Fruit fly (Drosophila melanogaster) whole organism, embryonic: ENCODE data around the gene Vm26Aa.

ENCODE experiments used
- CG10565 ChIP-seq: fragments of 200-800 bp; sonication (Bioruptor generic); optimal IDR thresholded peaks from 3 replicates; lab custom pipeline; 2016; ENCODE audit warnings: missing biosample characterization, mild to moderate bottlenecking, missing genetic modification characterization
- CG11093 ChIP-seq: fragments of 200-800 bp; sonication (Bioruptor generic); IDR thresholded peaks from 3 replicates; pipeline ENCODE4 v1.3.6; 2022; ENCODE audit warnings: missing biosample characterization, missing genetic modification characterization
- CG11723 ChIP-seq: fragments of 200-800 bp; sonication (Bioruptor generic); optimal IDR thresholded peaks from 2 replicates; lab custom pipeline; 2017; ENCODE audit warnings: missing biosample characterization, mild to moderate bottlenecking, missing genetic modification characterization
- CG12219 ChIP-seq: fragments of 200-800 bp; sonication (Bioruptor generic); optimal IDR thresholded peaks from 3 replicates; lab custom pipeline; 2018; ENCODE audit warnings: missing biosample characterization, mild to moderate bottlenecking, missing genetic modification characterization
- CG17568 ChIP-seq: fragments of 200-800 bp; sonication (Bioruptor generic); optimal IDR thresholded peaks from 2 replicates; lab custom pipeline; 2018; ENCODE audit warnings: missing biosample characterization, mild to moderate bottlenecking, missing genetic modification characterization, moderate library complexity
- CG17612 ChIP-seq: fragments of 200-800 bp; sonication (Bioruptor generic); IDR thresholded peaks from 2 replicates; pipeline ENCODE4 v1.3.6; 2022; ENCODE audit warnings: missing biosample characterization, missing genetic modification characterization
- CG18619 ChIP-seq: fragments of 200-800 bp; sonication (Bioruptor generic); optimal IDR thresholded peaks from 3 replicates; lab custom pipeline; 2017; ENCODE audit warnings: missing biosample characterization, mild to moderate bottlenecking, missing genetic modification characterization
- CG32767 ChIP-seq: fragments of 200-800 bp; sonication (Bioruptor generic); IDR thresholded peaks from 2 replicates; pipeline ENCODE4 v1.3.6; 2022; ENCODE audit warnings: missing biosample characterization, missing genetic modification characterization
- CG3281 ChIP-seq: fragments of 200-800 bp; sonication (Bioruptor generic); optimal IDR thresholded peaks from 3 replicates; lab custom pipeline; 2017; ENCODE audit warnings: missing biosample characterization, mild to moderate bottlenecking, missing genetic modification characterization
- CG3726 ChIP-seq: fragments of 200-800 bp; sonication (Bioruptor generic); IDR thresholded peaks from 3 replicates; pipeline ENCODE4, ENCODE4 v1.3.6; 2022; ENCODE audit warnings: missing biosample characterization, missing genetic modification characterization
- CG4854 ChIP-seq: fragments of 200-800 bp; sonication (Bioruptor generic); optimal IDR thresholded peaks from 2 replicates; lab custom pipeline; 2016; ENCODE audit warnings: missing biosample characterization, missing genetic modification characterization, inconsistent platforms
- CG6813 ChIP-seq: fragments of 200-800 bp; sonication (Bioruptor generic); optimal IDR thresholded peaks from 2 replicates; lab custom pipeline; 2017; ENCODE audit warnings: missing biosample characterization, missing genetic modification characterization, mild to moderate bottlenecking, moderate library complexity, missing genetic modification reagents
- CG7928 ChIP-seq: fragments of 200-800 bp; sonication (Bioruptor generic); optimal IDR thresholded peaks from 2 replicates; lab custom pipeline; 2017; ENCODE audit warnings: missing biosample characterization, mild to moderate bottlenecking, missing genetic modification characterization
- CG7963 ChIP-seq: fragments of 200-800 bp; sonication (Bioruptor generic); IDR thresholded peaks from 3 replicates; pipeline ENCODE4 v1.3.6; 2022; ENCODE audit warnings: missing biosample characterization, missing genetic modification characterization; ENCODE audit not compliant: partially characterized antibody
- CoRest ChIP-seq: fragments of 200-800 bp; sonication (Bioruptor generic); optimal IDR thresholded peaks from 3 replicates; lab custom pipeline; 2018; ENCODE audit warnings: missing biosample characterization, mild to moderate bottlenecking, missing genetic modification characterization, moderate library complexity
- Hmr ChIP-seq: fragments of 200-800 bp; sonication (Bioruptor generic); optimal IDR thresholded peaks from 3 replicates; lab custom pipeline; 2017; ENCODE audit warnings: mild to moderate bottlenecking, missing biosample characterization, missing genetic modification reagents, missing genetic modification characterization
- Lim3 ChIP-seq: fragments of 200-800 bp; sonication (Bioruptor generic); IDR thresholded peaks from 2 replicates; pipeline ENCODE4 v1.3.6; 2022; ENCODE audit warnings: missing biosample characterization, missing genetic modification characterization
- Lpt ChIP-seq: fragments of >200 bp; optimal IDR thresholded peaks from 2 replicates; lab custom pipeline; 2018; ENCODE audit warnings: missing biosample characterization, missing genetic modification characterization
- Med ChIP-seq: fragments of 200-800 bp; sonication (Bioruptor generic); peaks from one replicate; lab custom pipeline; 2016; ENCODE audit warnings: missing biosample characterization, missing genetic modification characterization, mild to moderate bottlenecking, inconsistent platforms, moderate library complexity
- Sry-δ ChIP-seq: fragments of 200-800 bp; sonication (Bioruptor generic); optimal IDR thresholded peaks from 2 replicates; lab custom pipeline; 2016; ENCODE audit warnings: missing biosample characterization, missing genetic modification characterization
- ara ChIP-seq: fragments of 200-800 bp; sonication (Bioruptor generic); IDR thresholded peaks from 2 replicates; pipeline ENCODE4 v1.3.6; 2022; ENCODE audit warnings: missing biosample characterization, missing genetic modification characterization
- ash1 ChIP-seq: fragments of 200-800 bp; sonication (Bioruptor generic); optimal IDR thresholded peaks from 2 replicates; lab custom pipeline; 2018; ENCODE audit warnings: missing biosample characterization, mild to moderate bottlenecking, missing genetic modification characterization
- bbx ChIP-seq: fragments of 200-800 bp; sonication (Bioruptor generic); IDR thresholded peaks from 2 replicates; pipeline ENCODE4 v1.3.6; 2022; ENCODE audit warnings: missing biosample characterization, missing genetic modification characterization; ENCODE audit not compliant: partially characterized antibody
- br ChIP-seq: fragments of >200 bp; optimal IDR thresholded peaks from 2 replicates; lab custom pipeline; 2017
- cad ChIP-seq: fragments of >200 bp; optimal IDR thresholded peaks from 2 replicates; lab custom pipeline; 2017; ENCODE audit warnings: missing biosample characterization, missing genetic modification characterization
- cas ChIP-seq: fragments of 200-800 bp; sonication (Bioruptor generic); IDR thresholded peaks from 2 replicates; pipeline ENCODE4 v1.3.6; 2022; ENCODE audit warnings: missing biosample characterization, missing genetic modification characterization
- crc ChIP-seq: fragments of 200-800 bp; sonication (Bioruptor generic); optimal IDR thresholded peaks from 2 replicates; lab custom pipeline; 2016; ENCODE audit warnings: missing biosample characterization, missing genetic modification characterization
- crol ChIP-seq: fragments of 200-800 bp; sonication (Bioruptor generic); IDR thresholded peaks from 2 replicates; pipeline ENCODE4 v1.3.6; 2022; ENCODE audit warnings: missing biosample characterization, missing genetic modification characterization
- dan ChIP-seq: fragments of 200-800 bp; sonication (Bioruptor generic); IDR thresholded peaks from 2 replicates; pipeline ENCODE4 v1.3.6; 2022; ENCODE audit warnings: missing biosample characterization, missing genetic modification characterization
- en ChIP-seq: fragments of 200-800 bp; sonication (Bioruptor generic); optimal IDR thresholded peaks from 2 replicates; lab custom pipeline; 2016; ENCODE audit warnings: missing biosample characterization, missing genetic modification characterization
- ewg ChIP-seq: fragments of 200-800 bp; sonication (Bioruptor generic); optimal IDR thresholded peaks from 3 replicates; lab custom pipeline; 2017; ENCODE audit warnings: mild to moderate bottlenecking, missing biosample characterization, missing genetic modification reagents, missing genetic modification characterization
- fd64A ChIP-seq: fragments of 200-800 bp; sonication (Bioruptor generic); optimal IDR thresholded peaks from 3 replicates; lab custom pipeline; 2018; ENCODE audit warnings: missing biosample characterization, mild to moderate bottlenecking, missing genetic modification characterization
- gfzf ChIP-seq: fragments of 200-800 bp; sonication (Bioruptor generic); optimal IDR thresholded peaks from 2 replicates; lab custom pipeline; 2016; ENCODE audit warnings: missing biosample characterization, mild to moderate bottlenecking, missing genetic modification characterization, moderate library complexity
- klu ChIP-seq: fragments of 200-800 bp; sonication (Bioruptor generic); IDR thresholded peaks from 2 replicates; pipeline ENCODE4 v1.3.6; 2022; ENCODE audit warnings: missing biosample characterization, missing genetic modification characterization
- lbe ChIP-seq: fragments of 200-800 bp; sonication (Bioruptor generic); optimal IDR thresholded peaks from 2 replicates; lab custom pipeline; 2016; ENCODE audit warnings: missing biosample characterization, mild to moderate bottlenecking, missing genetic modification characterization
- mam ChIP-seq: fragments of 200-800 bp; sonication (Bioruptor generic); optimal IDR thresholded peaks from 3 replicates; lab custom pipeline; 2016; ENCODE audit warnings: missing biosample characterization, missing genetic modification characterization
- mirr ChIP-seq: fragments of 200-800 bp; sonication (Bioruptor generic); optimal IDR thresholded peaks from 3 replicates; lab custom pipeline; 2018; ENCODE audit warnings: missing biosample characterization, mild to moderate bottlenecking, missing genetic modification characterization
- nom ChIP-seq: fragments of 200-800 bp; sonication (Bioruptor generic); optimal IDR thresholded peaks from 2 replicates; lab custom pipeline; 2017; ENCODE audit warnings: missing biosample characterization, missing genetic modification characterization, mild to moderate bottlenecking, moderate library complexity, missing genetic modification reagents
- pnt ChIP-seq: fragments of 200-800 bp; sonication (Bioruptor generic); optimal IDR thresholded peaks from 3 replicates; lab custom pipeline; 2016; ENCODE audit warnings: missing biosample characterization, missing genetic modification characterization
- pum ChIP-seq: fragments of 200-800 bp; sonication (Bioruptor generic); optimal IDR thresholded peaks from 2 replicates; lab custom pipeline; 2016; ENCODE audit warnings: missing biosample characterization, missing genetic modification characterization
- row ChIP-seq: fragments of 200-800 bp; sonication (Bioruptor generic); IDR thresholded peaks from 3 replicates; pipeline ENCODE4 v1.3.6; 2022; ENCODE audit warnings: missing biosample characterization, missing genetic modification characterization
- sc ChIP-seq, 3 experiments: fragments of >200 bp in 2 of 3; fragments of 200-800 bp in 1 of 3; sonication (Bioruptor generic) in 1 of 3; optimal IDR thresholded peaks; 2 replicates in 2 of 3; 3 replicates in 1 of 3; lab custom pipeline; 2017; ENCODE audit warnings: mild to moderate bottlenecking in 1 of 3, missing biosample characterization in 1 of 3, missing genetic modification characterization in 1 of 3, missing genetic modification reagents in 1 of 3
- schlank ChIP-seq: fragments of 200-800 bp; sonication (Bioruptor generic); optimal IDR thresholded peaks from 2 replicates; lab custom pipeline; 2018; ENCODE audit warnings: missing biosample characterization, mild to moderate bottlenecking, missing genetic modification characterization
- scrt ChIP-seq: fragments of 200-800 bp; sonication (Bioruptor generic); optimal IDR thresholded peaks from 2 replicates; lab custom pipeline; 2018; ENCODE audit warnings: missing biosample characterization, mild to moderate bottlenecking, missing genetic modification characterization, moderate library complexity
- sd ChIP-seq: fragments of 200-800 bp; sonication (Bioruptor generic); optimal IDR thresholded peaks from 3 replicates; lab custom pipeline; 2018; ENCODE audit warnings: missing biosample characterization, mild to moderate bottlenecking, missing genetic modification characterization, moderate library complexity
- sim ChIP-seq: fragments of 200-800 bp; sonication (Bioruptor generic); IDR thresholded peaks from 2 replicates; pipeline ENCODE4 v1.3.6; 2022; ENCODE audit warnings: missing biosample characterization, missing genetic modification characterization
- slbo ChIP-seq: fragments of 200-800 bp; sonication (Bioruptor generic); IDR thresholded peaks from 2 replicates; pipeline ENCODE4 v1.3.6; 2022; ENCODE audit warnings: missing biosample characterization, missing genetic modification characterization
- stwl ChIP-seq: fragments of 200-800 bp; sonication (Bioruptor generic); optimal IDR thresholded peaks from 3 replicates; lab custom pipeline; 2018; ENCODE audit warnings: missing biosample characterization, mild to moderate bottlenecking, missing genetic modification characterization, moderate library complexity
- tna ChIP-seq: fragments of 200-800 bp; sonication (Bioruptor generic); IDR thresholded peaks from 2 replicates; pipeline ENCODE4 v1.3.6; 2022; ENCODE audit warnings: missing biosample characterization, missing genetic modification characterization; ENCODE audit not compliant: partially characterized antibody

Gene Vm26Aa

dm6 chr2L:5956153-5956552, 4.0 kb downstream of the Vm26Aa start, which contains the start of gene CG13999 (continued):
- TF ChIP-seq schlank (tag; lab: Kevin White, UChicago) (no peak), CG3281 (no peak), br (lab: Kevin White, UChicago) (no peak), gfzf (GFP tag; lab: Kevin White, UChicago) (no peak), CG4854 (GFP tag; lab: Kevin White, UChicago) (no peak), Lpt (GFP tag; lab: Kevin White, UChicago) (no peak), CG6813 (GFP tag; lab: Kevin White, UChicago) (no peak), cad (no peak), lbe (GFP tag; lab: Kevin White, UChicago) (no peak), CoRest (tag; lab: Kevin White, UChicago) (no peak), ewg (GFP tag; lab: Kevin White, UChicago) (peak; percentile 91), CG17612 (GFP tag; lab: Robert Waterston, UW) (no peak), scrt (GFP tag; lab: Kevin White, UChicago) (no peak), mirr (GFP tag; lab: Kevin White, UChicago) (no peak), Med (peak; percentile 21)
- TF ChIP-seq, all 482 proteins: peak for 5

- peak; percentile 33 for TF ChIP-seq Hmr (GFP tag; lab: Kevin White, UChicago)
- TF ChIP-seq CG17568 (GFP tag; lab: Kevin White, UChicago) = no peak
- TF ChIP-seq crol = no peak
- TF ChIP-seq CG32767 (GFP tag; lab: Robert Waterston, UW) = no peak
- TF ChIP-seq CG12219 (GFP tag; lab: Kevin White, UChicago) = no peak
- no peak for TF ChIP-seq dan (GFP tag; lab: Robert Waterston, UW)
- TF ChIP-seq sd (tag; lab: Kevin White, UChicago) = no peak
- no peak for TF ChIP-seq sim (GFP tag; lab: Robert Waterston, UW)
- no peak for TF ChIP-seq nom (GFP tag; lab: Kevin White, UChicago)
- peak; percentile 57 for TF ChIP-seq pum
- TF ChIP-seq Med = peak; percentile 93
- peak; percentile 94 for TF ChIP-seq row
- TF ChIP-seq Lim3 = no peak
- no peak for TF ChIP-seq cas
- peak; percentile 76 for TF ChIP-seq tna (GFP tag; lab: Robert Waterston, UW)
- TF ChIP-seq ara (GFP tag; lab: Robert Waterston, UW) = no peak
- peak; percentile 54 for TF ChIP-seq CG18619 (GFP tag; lab: Kevin White, UChicago)
- TF ChIP-seq CG10565 (GFP tag; lab: Kevin White, UChicago) = no peak
- no peak for TF ChIP-seq CG7928
- peak; percentile 20 for TF ChIP-seq stwl (tag; lab: Kevin White, UChicago)
- TF ChIP-seq ash1 (GFP tag; lab: Kevin White, UChicago) = no peak
- TF ChIP-seq sc (optimal IDR thresholded peaks at IDR 0.05; lab: Kevin White, UChicago) = no peak
- peak; percentile 1 for TF ChIP-seq sc (GFP tag; optimal IDR thresholded peaks at IDR 0.05; lab: Kevin White, UChicago)
- TF ChIP-seq en (GFP tag; lab: Kevin White, UChicago) = no peak
- no peak for TF ChIP-seq CG11723 (GFP tag; lab: Kevin White, UChicago)
- TF ChIP-seq mam = peak; percentile 76
- peak; percentile 88 for TF ChIP-seq bbx (GFP tag; lab: Robert Waterston, UW)
- TF ChIP-seq Sry-δ = peak; percentile 96
- TF ChIP-seq CG11093 (GFP tag; lab: Robert Waterston, UW) = peak; percentile 24; the same call in 1 of the 3 replicates
- TF ChIP-seq pnt (GFP tag; lab: Kevin White, UChicago) = peak; percentile 66
- TF ChIP-seq fd64A (GFP tag; lab: Kevin White, UChicago) = no peak
- TF ChIP-seq CG3726 = no peak
- no peak for TF ChIP-seq crc
- TF ChIP-seq slbo (GFP tag; lab: Robert Waterston, UW) = peak; percentile 77
- TF ChIP-seq CG7963 (GFP tag; lab: Robert Waterston, UW) = peak; percentile 80
- TF ChIP-seq klu = peak; percentile 42; the same call in 1 of the 2 replicates
These were observed 11.2 kb downstream of the Vm26Aa start, which contains the start of gene CG9044 for dm6 chr2L:5948775-5949526. CG9044 (plus strand) TSS chr2L:5949450.
